Worm (Caenorhabditis elegans) whole organism, young adult: Measurements from ENCODE around the gene ant-1.4.

Source experiments
- B0035.1 ChIP-seq: sonication (generic microtip); optimal IDR thresholded peaks from 2 replicates; lab custom pipeline; 2016; ENCODE audit warnings: missing genetic modification characterization, mild to moderate bottlenecking, missing compliant biosample characterization, missing genotype, missing genetic modification reagents
- B0336.3 ChIP-seq: fragments of 200-800 bp; sonication (Bioruptor generic); IDR thresholded peaks from 2 replicates; pipeline ENCODE4 v1.3.6; 2022; ENCODE audit warnings: missing genetic modification characterization, missing compliant biosample characterization
- C06A6.2 ChIP-seq: fragments of 200-800 bp; sonication (Bioruptor generic); conservative IDR thresholded peaks from 2 replicates; pipeline ENCODE4 v1.3.6; 2022; ENCODE audit warnings: missing genetic modification characterization, missing compliant biosample characterization
- F33H1.4 ChIP-seq: fragments of 200-800 bp; sonication (Bioruptor generic); IDR thresholded peaks from 2 replicates; pipeline ENCODE4 v1.3.6; 2022; ENCODE audit warnings: missing genetic modification reagents, missing genetic modification characterization, missing compliant biosample characterization
- F49E8.2 ChIP-seq: sonication (generic microtip); optimal IDR thresholded peaks from 3 replicates; lab custom pipeline; 2017; ENCODE audit warnings: missing genetic modification characterization, mild to moderate bottlenecking, missing compliant biosample characterization, antibody characterized with exemption, moderate library complexity; ENCODE audit not compliant: insufficient read depth
- F57A8.1 ChIP-seq: fragments of 200-800 bp; sonication (Bioruptor generic); optimal IDR thresholded peaks from 2 replicates; lab custom pipeline; 2018; ENCODE audit warnings: mild to moderate bottlenecking, missing genetic modification characterization, moderate library complexity, missing compliant biosample characterization
- K11D2.4 ChIP-seq: fragments of 200-800 bp; sonication (Bioruptor generic); IDR thresholded peaks from 2 replicates; pipeline ENCODE4 v1.3.6; 2022; ENCODE audit warnings: missing genetic modification reagents, missing genetic modification characterization, missing compliant biosample characterization
- K12H6.12 ChIP-seq: fragments of 200-800 bp; sonication (Bioruptor generic); optimal IDR thresholded peaks from 2 replicates; lab custom pipeline; 2018; ENCODE audit warnings: mild to moderate bottlenecking, missing genetic modification characterization, missing compliant biosample characterization
- Y53G8AR.9 ChIP-seq: fragments of 200-800 bp; sonication (Bioruptor generic); conservative IDR thresholded peaks from 2 replicates; pipeline ENCODE4 v1.3.6; 2022; ENCODE audit warnings: missing genetic modification reagents, missing genetic modification characterization, missing compliant biosample characterization
- Y67H2A.10 ChIP-seq: fragments of 200-800 bp; sonication (Bioruptor generic); conservative IDR thresholded peaks from 2 replicates; pipeline ENCODE4 v1.3.6; 2022; ENCODE audit warnings: missing genetic modification reagents, missing genetic modification characterization, missing compliant biosample characterization
- Y79H2A.3 ChIP-seq: fragments of 200-800 bp; sonication (Bioruptor generic); conservative IDR thresholded peaks from 2 replicates; pipeline ENCODE4 v1.3.6; 2022; ENCODE audit warnings: missing genetic modification reagents, missing genetic modification characterization, missing compliant biosample characterization
- Y95B8A.8 ChIP-seq: fragments of 200-800 bp; sonication (Bioruptor generic); IDR thresholded peaks from 2 replicates; pipeline ENCODE4 v1.3.6; 2022; ENCODE audit warnings: missing genetic modification reagents, missing genetic modification characterization, missing compliant biosample characterization
- ZK185.1 ChIP-seq: sonication (generic microtip); optimal IDR thresholded peaks from 2 replicates; lab custom pipeline; 2016; ENCODE audit warnings: mild to moderate bottlenecking, missing genetic modification characterization, missing compliant biosample characterization; ENCODE audit not compliant: poor library complexity, severe bottlenecking
- akir-1 ChIP-seq: fragments of 200-800 bp; sonication (Bioruptor generic); optimal IDR thresholded peaks from 2 replicates; lab custom pipeline; 2018; ENCODE audit warnings: mild to moderate bottlenecking, missing genetic modification characterization, moderate library complexity, missing compliant biosample characterization
- attf-3 ChIP-seq: fragments of 200-800 bp; sonication (Bioruptor generic); conservative IDR thresholded peaks from 2 replicates; pipeline ENCODE4 v1.3.6; 2022; ENCODE audit warnings: missing genetic modification reagents, missing genetic modification characterization, missing compliant biosample characterization
- attf-5 ChIP-seq: fragments of 200-800 bp; sonication (Bioruptor generic); optimal IDR thresholded peaks from 2 replicates; lab custom pipeline; 2018; ENCODE audit warnings: mild to moderate bottlenecking, missing genetic modification characterization, missing compliant biosample characterization
- attf-6 ChIP-seq: fragments of 200-800 bp; sonication (Bioruptor generic); IDR thresholded peaks from 2 replicates; pipeline ENCODE4 v1.3.6; 2022; ENCODE audit warnings: missing genetic modification reagents, missing genetic modification characterization, missing compliant biosample characterization
- bed-2 ChIP-seq: fragments of 200-800 bp; sonication (Bioruptor generic); IDR thresholded peaks from 2 replicates; pipeline ENCODE4 v1.3.6; 2022; ENCODE audit warnings: missing genetic modification reagents, missing genetic modification characterization, missing compliant biosample characterization
- ceh-58 ChIP-seq: fragments of 200-800 bp; sonication (Bioruptor generic); IDR thresholded peaks from 2 replicates; pipeline ENCODE4 v1.3.6; 2022; ENCODE audit warnings: missing genetic modification characterization, missing compliant biosample characterization
- ceh-91 ChIP-seq: fragments of 200-800 bp; sonication (Bioruptor generic); IDR thresholded peaks from 2 replicates; pipeline ENCODE4 v1.3.6; 2022; ENCODE audit warnings: missing genetic modification reagents, missing genetic modification characterization, missing compliant biosample characterization
- dpff-1 ChIP-seq: sonication (generic microtip); optimal IDR thresholded peaks from 2 replicates; lab custom pipeline; 2017; ENCODE audit warnings: mild to moderate bottlenecking, missing genetic modification characterization, missing compliant biosample characterization
- egl-18 ChIP-seq: fragments of 200-800 bp; sonication (Bioruptor generic); IDR thresholded peaks from 2 replicates; pipeline ENCODE4 v1.3.6; 2022; ENCODE audit warnings: missing genetic modification reagents, missing genetic modification characterization, missing compliant biosample characterization
- egl-44 ChIP-seq: fragments of 200-800 bp; sonication (Bioruptor generic); IDR thresholded peaks from 2 replicates; pipeline ENCODE4 v1.3.6; 2022; ENCODE audit warnings: missing genetic modification reagents, missing genetic modification characterization, missing compliant biosample characterization
- egrh-3 ChIP-seq: fragments of 200-800 bp; sonication (Bioruptor generic); IDR thresholded peaks from 2 replicates; pipeline ENCODE4 v1.3.6; 2022; ENCODE audit warnings: missing genetic modification reagents, missing genetic modification characterization, missing compliant biosample characterization
- fkh-3 ChIP-seq: sonication (generic microtip); optimal IDR thresholded peaks from 2 replicates; lab custom pipeline; 2016; ENCODE audit warnings: mild to moderate bottlenecking, missing genetic modification characterization, missing compliant biosample characterization
- him-1 ChIP-seq: sonication (generic microtip); optimal IDR thresholded peaks from 2 replicates; lab custom pipeline; 2016; ENCODE audit warnings: missing genotype, missing genetic modification reagents, missing genetic modification characterization, missing compliant biosample characterization
- hsf-1 ChIP-seq: fragments of 200-800 bp; sonication (Bioruptor generic); IDR thresholded peaks from 2 replicates; pipeline ENCODE4 v1.3.6; 2022; ENCODE audit warnings: missing genetic modification reagents, missing genetic modification characterization, missing compliant biosample characterization
- lin-26 ChIP-seq: fragments of 200-800 bp; sonication (Bioruptor generic); IDR thresholded peaks from 2 replicates; pipeline ENCODE4 v1.3.6; 2022; ENCODE audit warnings: missing genetic modification reagents, missing genetic modification characterization, missing compliant biosample characterization
- lin-35 ChIP-seq, 3 experiments: fragments of 150-350 bp in 2 of 3; sonication (generic microtip) in 1 of 3; optimal IDR thresholded peaks; 2 replicates each; lab custom pipeline; 2014 to 2018; ENCODE audit warnings: missing biosample characterization in 3 of 3, missing genetic modification characterization in 3 of 3, missing genetic modification reagents in 3 of 3
- lin-54 ChIP-seq: fragments of 200-800 bp; sonication (Bioruptor generic); optimal IDR thresholded peaks from 2 replicates; lab custom pipeline; 2018; ENCODE audit warnings: mild to moderate bottlenecking, missing genetic modification characterization, missing compliant biosample characterization
- lsl-1 ChIP-seq: fragments of 200-800 bp; sonication (Bioruptor generic); optimal IDR thresholded peaks from 2 replicates; lab custom pipeline; 2018; ENCODE audit warnings: mild to moderate bottlenecking, missing genetic modification characterization, moderate library complexity, missing compliant biosample characterization
- madf-10 ChIP-seq: sonication (generic microtip); optimal IDR thresholded peaks from 2 replicates; lab custom pipeline; 2016; ENCODE audit warnings: mild to moderate bottlenecking, missing genetic modification characterization, missing compliant biosample characterization
- mel-28 ChIP-seq: sonication (generic microtip); optimal IDR thresholded peaks from 2 replicates; lab custom pipeline; 2016; ENCODE audit warnings: borderline replicate concordance, mild to moderate bottlenecking, missing genetic modification characterization, missing compliant biosample characterization
- nfya-1 ChIP-seq: sonication (generic microtip); optimal IDR thresholded peaks from 2 replicates; lab custom pipeline; 2017; ENCODE audit warnings: antibody characterized with exemption, missing compliant biosample characterization, missing genetic modification characterization, borderline replicate concordance; ENCODE audit not compliant: insufficient read depth
- nhr-27 ChIP-seq: fragments of 200-800 bp; sonication (Bioruptor generic); optimal IDR thresholded peaks from 2 replicates; lab custom pipeline; 2018; ENCODE audit warnings: mild to moderate bottlenecking, missing genetic modification characterization, moderate library complexity, missing compliant biosample characterization
- rpc-1 ChIP-seq, 2 experiments: fragments of 150-350 bp in 1 of 2; sonication (generic microtip) in 1 of 2; optimal IDR thresholded peaks; 2 replicates each; lab custom pipeline; 2014 to 2018; ENCODE audit warnings: missing biosample characterization in 1 of 2, missing genetic modification characterization in 1 of 2, missing genetic modification reagents in 1 of 2, missing genotype in 1 of 2
- snpc-4 ChIP-seq, 5 experiments: fragments of 150-350 bp in 1 of 5; sonication (generic microtip) in 4 of 5; optimal IDR thresholded peaks; 2 replicates each; lab custom pipeline; 2014 to 2018; ENCODE audit warnings: missing genetic modification characterization in 5 of 5, missing biosample characterization in 3 of 5, antibody characterized with exemption in 2 of 5, mild to moderate bottlenecking in 2 of 5, missing compliant biosample characterization in 2 of 5, missing genotype in 2 of 5, moderate library complexity in 2 of 5, missing genetic modification reagents in 1 of 5
- sptf-2 ChIP-seq: fragments of 200-800 bp; sonication (Bioruptor generic); optimal IDR thresholded peaks from 2 replicates; lab custom pipeline; 2018; ENCODE audit warnings: mild to moderate bottlenecking, missing genetic modification characterization, missing compliant biosample characterization
- tbx-9 ChIP-seq: sonication (generic microtip); optimal IDR thresholded peaks from 2 replicates; lab custom pipeline; 2016; ENCODE audit warnings: borderline replicate concordance, missing genetic modification characterization, inconsistent platforms, missing compliant biosample characterization
- zfh-2 ChIP-seq: fragments of 200-800 bp; sonication (Bioruptor generic); conservative IDR thresholded peaks from 2 replicates; pipeline ENCODE4 v1.3.6; 2022; ENCODE audit warnings: missing genetic modification reagents, missing genetic modification characterization, missing compliant biosample characterization
- zim-3 ChIP-seq: sonication (generic microtip); optimal IDR thresholded peaks from 2 replicates; lab custom pipeline; 2017; ENCODE audit warnings: mild to moderate bottlenecking, missing genetic modification characterization, moderate library complexity, missing compliant biosample characterization
- ztf-18 ChIP-seq: sonication (generic microtip); optimal IDR thresholded peaks from 2 replicates; lab custom pipeline; 2016; ENCODE audit warnings: missing genotype, mild to moderate bottlenecking, missing genetic modification characterization, missing compliant biosample characterization
- ztf-22 ChIP-seq: fragments of 200-800 bp; sonication (Bioruptor generic); optimal IDR thresholded peaks from 2 replicates; lab custom pipeline; 2018; ENCODE audit warnings: mild to moderate bottlenecking, missing genetic modification characterization, moderate library complexity, missing compliant biosample characterization
- ztf-25 ChIP-seq: fragments of 200-800 bp; sonication (Bioruptor generic); IDR thresholded peaks from 2 replicates; pipeline ENCODE4 v1.3.6; 2022; ENCODE audit warnings: missing genetic modification reagents, missing genetic modification characterization, missing compliant biosample characterization
- ztf-28 ChIP-seq: fragments of 200-800 bp; sonication (Bioruptor generic); IDR thresholded peaks from 2 replicates; pipeline ENCODE4 v1.3.6; 2022; ENCODE audit warnings: missing genetic modification reagents, missing genetic modification characterization, missing compliant biosample characterization
- ztf-3 ChIP-seq: fragments of 200-800 bp; sonication (Bioruptor generic); optimal IDR thresholded peaks from 2 replicates; lab custom pipeline; 2018; ENCODE audit warnings: mild to moderate bottlenecking, missing genetic modification characterization, missing compliant biosample characterization

Gene ant-1.4

ce11 chrIV:8498773-8499360 lies 38.8 kb upstream of the ant-1.4 start, which contains the start of the genes acdh-13 and mesp-1 (continued):
- TF ChIP-seq zfh-2 (GFP tag; lab: Robert Waterston, UW) (no peak), attf-5 (no peak), K12H6.12 (tag; lab: Kevin White, UChicago) (no peak), egrh-3 (GFP tag; lab: Robert Waterston, UW) (no peak), snpc-4 (GFP tag; optimal IDR thresholded peaks at IDR 0.05; lab: Kevin White, UChicago) (peak; percentile 42), snpc-4 (tag; optimal IDR thresholded peaks at IDR 0.05; lab: Kevin White, UChicago) (peak; percentile 9 to 48 (median 26)), madf-10 (tag; lab: Kevin White, UChicago) (no peak), Y95B8A.8 (GFP tag; lab: Robert Waterston, UW) (peak; percentile 72; the same call in 1 of the 2 replicates), sptf-2 (GFP tag; lab: Kevin White, UChicago) (no peak), lin-35 (GFP tag; optimal IDR thresholded peaks at IDR 0.05; lab: Kevin White, UChicago) (peak; percentile 9 to 63 (median 40)), Y53G8AR.9 (GFP tag; lab: Robert Waterston, UW) (no peak), zim-3 (tag; lab: Kevin White, UChicago) (no peak), hsf-1 (GFP tag; lab: Robert Waterston, UW) (peak; percentile 86), K11D2.4 (GFP tag; lab: Robert Waterston, UW) (no peak), bed-2 (GFP tag; lab: Robert Waterston, UW) (peak; percentile 71; the same call in 1 of the 2 replicates), nhr-27 (tag; lab: Kevin White, UChicago) (no peak), B0336.3 (no peak), egl-18 (GFP tag; lab: Robert Waterston, UW) (no peak), ztf-3 (no peak), ceh-91 (GFP tag; lab: Robert Waterston, UW) (peak; percentile 90), rpc-1 (optimal IDR thresholded peaks at IDR 0.05; lab: Kevin White, UChicago) (no peak), rpc-1 (tag; optimal IDR thresholded peaks at IDR 0.05; lab: Kevin White, UChicago) (no peak), F33H1.4 (peak; percentile 79), attf-6 (GFP tag; lab: Robert Waterston, UW) (peak; percentile 77; the same call in 1 of the 2 replicates), ztf-22 (GFP tag; lab: Kevin White, UChicago) (no peak), lin-26 (GFP tag; lab: Robert Waterston, UW) (no peak), nfya-1 (tag; lab: Kevin White, UChicago) (no peak), attf-3 (GFP tag; lab: Robert Waterston, UW) (0 out of 2 replicates have a peak, but pooled peaks have one; percentile 38), ZK185.1 (tag; lab: Kevin White, UChicago) (peak; percentile 65), ztf-18 (tag; lab: Kevin White, UChicago) (peak; percentile 29), Y79H2A.3 (GFP tag; lab: Robert Waterston, UW) (no peak), ztf-25 (GFP tag; lab: Robert Waterston, UW) (0 out of 2 replicates have a peak, but pooled peaks have one; percentile 44), ceh-58 (no peak), C06A6.2 (GFP tag; lab: Robert Waterston, UW) (no peak), lsl-1 (GFP tag; lab: Kevin White, UChicago) (peak; percentile 90), tbx-9 (no peak), akir-1 (no peak), dpff-1 (tag; lab: Kevin White, UChicago) (no peak), mel-28 (tag; lab: Kevin White, UChicago) (no peak), egl-44 (GFP tag; lab: Robert Waterston, UW) (no peak), fkh-3 (tag; lab: Kevin White, UChicago) (no peak), him-1 (tag; lab: Kevin White, UChicago) (peak; percentile 28), Y67H2A.10 (no peak), lin-54 (GFP tag; lab: Kevin White, UChicago) (peak; percentile 95), ztf-28 (GFP tag; lab: Robert Waterston, UW) (peak; percentile 84), F57A8.1 (GFP tag; lab: Kevin White, UChicago) (no peak), F49E8.2 (peak; percentile 58), B0035.1 (tag; lab: Kevin White, UChicago) (no peak)
